Worm (Caenorhabditis elegans) whole organism, young adult: ENCODE results near the gene srh-87.

Source experiments
- B0019.2 ChIP-seq: fragments of 200-800 bp; sonication (Bioruptor generic); conservative IDR thresholded peaks from 2 replicates; pipeline ENCODE4 v1.3.6; 2022; ENCODE audit warnings: missing genetic modification reagents, missing genetic modification characterization, missing compliant biosample characterization
- C17E4.6 ChIP-seq: fragments of 200-800 bp; sonication (Bioruptor generic); IDR thresholded peaks from 2 replicates; pipeline ENCODE4 v1.3.6; 2022; ENCODE audit warnings: missing genetic modification reagents, missing genetic modification characterization, missing compliant biosample characterization
- D2030.7 ChIP-seq: fragments of 200-800 bp; sonication (Bioruptor generic); IDR thresholded peaks from 2 replicates; pipeline ENCODE4 v1.3.6; 2022; ENCODE audit warnings: missing genetic modification reagents, missing genetic modification characterization, missing compliant biosample characterization
- F23B12.7 ChIP-seq: sonication (generic microtip); optimal IDR thresholded peaks from 2 replicates; lab custom pipeline; 2017; ENCODE audit warnings: missing genetic modification characterization, mild to moderate bottlenecking, missing compliant biosample characterization, antibody characterized with exemption, moderate library complexity; ENCODE audit not compliant: insufficient read depth
- F33H1.4 ChIP-seq: fragments of 200-800 bp; sonication (Bioruptor generic); IDR thresholded peaks from 2 replicates; pipeline ENCODE4 v1.3.6; 2022; ENCODE audit warnings: missing genetic modification reagents, missing genetic modification characterization, missing compliant biosample characterization
- F37B4.10 ChIP-seq: fragments of 200-800 bp; sonication (Bioruptor generic); IDR thresholded peaks from 2 replicates; pipeline ENCODE4 v1.3.6; 2022; ENCODE audit warnings: missing genetic modification characterization, missing compliant biosample characterization
- F49E8.2 ChIP-seq: sonication (generic microtip); optimal IDR thresholded peaks from 3 replicates; lab custom pipeline; 2017; ENCODE audit warnings: missing genetic modification characterization, mild to moderate bottlenecking, missing compliant biosample characterization, antibody characterized with exemption, moderate library complexity; ENCODE audit not compliant: insufficient read depth
- F55B11.4 ChIP-seq: sonication (generic microtip); optimal IDR thresholded peaks from 2 replicates; lab custom pipeline; 2016; ENCODE audit warnings: missing compliant biosample characterization, missing genetic modification characterization, borderline replicate concordance; ENCODE audit not compliant: insufficient read depth
- Y56A3A.18 ChIP-seq: fragments of 200-800 bp; sonication (Bioruptor generic); IDR thresholded peaks from 2 replicates; pipeline ENCODE4 v1.3.6; 2022; ENCODE audit warnings: missing genetic modification reagents, missing genetic modification characterization, missing compliant biosample characterization
- Y67H2A.10 ChIP-seq: fragments of 200-800 bp; sonication (Bioruptor generic); conservative IDR thresholded peaks from 2 replicates; pipeline ENCODE4 v1.3.6; 2022; ENCODE audit warnings: missing genetic modification reagents, missing genetic modification characterization, missing compliant biosample characterization
- bed-1 ChIP-seq: fragments of 200-800 bp; sonication (Bioruptor generic); IDR thresholded peaks from 2 replicates; pipeline ENCODE4 v1.3.6; 2022; ENCODE audit warnings: missing genetic modification reagents, missing genetic modification characterization, missing compliant biosample characterization
- ceh-58 ChIP-seq: fragments of 200-800 bp; sonication (Bioruptor generic); IDR thresholded peaks from 2 replicates; pipeline ENCODE4 v1.3.6; 2022; ENCODE audit warnings: missing genetic modification characterization, missing compliant biosample characterization
- ceh-79 ChIP-seq: sonication (generic microtip); optimal IDR thresholded peaks from 2 replicates; lab custom pipeline; 2017; ENCODE audit warnings: mild to moderate bottlenecking, missing genetic modification characterization, missing compliant biosample characterization
- dpl-1 ChIP-seq: fragments of 150-350 bp; optimal IDR thresholded peaks from 2 replicates; lab custom pipeline; 2014; ENCODE audit warnings: missing biosample characterization, missing genetic modification reagents, missing genetic modification characterization
- efl-1 ChIP-seq: fragments of 150-350 bp; optimal IDR thresholded peaks from 2 replicates; lab custom pipeline; 2014; ENCODE audit warnings: missing biosample characterization, missing genetic modification reagents, missing genetic modification characterization
- egrh-3 ChIP-seq: fragments of 200-800 bp; sonication (Bioruptor generic); IDR thresholded peaks from 2 replicates; pipeline ENCODE4 v1.3.6; 2022; ENCODE audit warnings: missing genetic modification reagents, missing genetic modification characterization, missing compliant biosample characterization
- ets-4 ChIP-seq: fragments of 200-800 bp; sonication (Bioruptor generic); optimal IDR thresholded peaks from 2 replicates; lab custom pipeline; 2018; ENCODE audit warnings: mild to moderate bottlenecking, missing genetic modification characterization, missing compliant biosample characterization
- hmg-1.2 ChIP-seq: fragments of 200-800 bp; sonication (Bioruptor generic); IDR thresholded peaks from 2 replicates; pipeline ENCODE4 v1.3.6; 2022; ENCODE audit warnings: missing genetic modification reagents, missing genetic modification characterization, missing compliant biosample characterization
- lin-40 ChIP-seq: sonication (generic microtip); optimal IDR thresholded peaks from 2 replicates; lab custom pipeline; 2016; ENCODE audit warnings: missing genetic modification characterization, mild to moderate bottlenecking, missing compliant biosample characterization, missing genotype, missing genetic modification reagents
- lir-1 ChIP-seq: fragments of 200-800 bp; sonication (Bioruptor generic); conservative IDR thresholded peaks from 2 replicates; pipeline ENCODE4 v1.3.6; 2022; ENCODE audit warnings: missing genetic modification reagents, missing genetic modification characterization, missing compliant biosample characterization
- lsl-1 ChIP-seq: fragments of 200-800 bp; sonication (Bioruptor generic); optimal IDR thresholded peaks from 2 replicates; lab custom pipeline; 2018; ENCODE audit warnings: mild to moderate bottlenecking, missing genetic modification characterization, moderate library complexity, missing compliant biosample characterization
- lsy-27 ChIP-seq: sonication (generic microtip); optimal IDR thresholded peaks from 2 replicates; lab custom pipeline; 2017; ENCODE audit warnings: missing genetic modification characterization, mild to moderate bottlenecking, missing compliant biosample characterization, antibody characterized with exemption, missing genotype, borderline replicate concordance; ENCODE audit not compliant: insufficient read depth
- madf-10 ChIP-seq: sonication (generic microtip); optimal IDR thresholded peaks from 2 replicates; lab custom pipeline; 2016; ENCODE audit warnings: mild to moderate bottlenecking, missing genetic modification characterization, missing compliant biosample characterization
- madf-3 ChIP-seq: fragments of 200-800 bp; sonication (Bioruptor generic); IDR thresholded peaks from 2 replicates; pipeline ENCODE4 v1.3.6; 2022; ENCODE audit warnings: missing genetic modification reagents, missing genetic modification characterization, missing compliant biosample characterization
- madf-6 ChIP-seq: fragments of 200-800 bp; sonication (Bioruptor generic); IDR thresholded peaks from 2 replicates; pipeline ENCODE4 v1.3.6; 2022; ENCODE audit warnings: missing genetic modification reagents, missing genetic modification characterization, missing compliant biosample characterization
- nhr-80 ChIP-seq: sonication (generic microtip); optimal IDR thresholded peaks from 2 replicates; lab custom pipeline; 2016; ENCODE audit warnings: missing genetic modification characterization, missing compliant biosample characterization
- pha-4 ChIP-seq: fragments of 150-350 bp; sonication (generic microtip); optimal IDR thresholded peaks from 2 replicates; lab custom pipeline; 2014; ENCODE audit warnings: missing biosample characterization, missing genetic modification reagents, missing genetic modification characterization
- rpc-1 ChIP-seq, 2 experiments: fragments of 150-350 bp in 1 of 2; sonication (generic microtip) in 1 of 2; optimal IDR thresholded peaks; 2 replicates each; lab custom pipeline; 2014 to 2018; ENCODE audit warnings: missing biosample characterization in 1 of 2, missing genetic modification characterization in 1 of 2, missing genetic modification reagents in 1 of 2, missing genotype in 1 of 2
- unc-62 ChIP-seq: fragments of 150-350 bp; optimal IDR thresholded peaks from 2 replicates; lab custom pipeline; 2014; ENCODE audit warnings: missing biosample characterization, missing genetic modification reagents, missing genetic modification characterization
- zim-3 ChIP-seq: sonication (generic microtip); optimal IDR thresholded peaks from 2 replicates; lab custom pipeline; 2017; ENCODE audit warnings: mild to moderate bottlenecking, missing genetic modification characterization, moderate library complexity, missing compliant biosample characterization
- ztf-25 ChIP-seq: fragments of 200-800 bp; sonication (Bioruptor generic); IDR thresholded peaks from 2 replicates; pipeline ENCODE4 v1.3.6; 2022; ENCODE audit warnings: missing genetic modification reagents, missing genetic modification characterization, missing compliant biosample characterization
- ztf-26 ChIP-seq: sonication (generic microtip); optimal IDR thresholded peaks from 2 replicates; lab custom pipeline; 2017; ENCODE audit warnings: missing genetic modification characterization, missing compliant biosample characterization

srh-87 gene

DNA sequence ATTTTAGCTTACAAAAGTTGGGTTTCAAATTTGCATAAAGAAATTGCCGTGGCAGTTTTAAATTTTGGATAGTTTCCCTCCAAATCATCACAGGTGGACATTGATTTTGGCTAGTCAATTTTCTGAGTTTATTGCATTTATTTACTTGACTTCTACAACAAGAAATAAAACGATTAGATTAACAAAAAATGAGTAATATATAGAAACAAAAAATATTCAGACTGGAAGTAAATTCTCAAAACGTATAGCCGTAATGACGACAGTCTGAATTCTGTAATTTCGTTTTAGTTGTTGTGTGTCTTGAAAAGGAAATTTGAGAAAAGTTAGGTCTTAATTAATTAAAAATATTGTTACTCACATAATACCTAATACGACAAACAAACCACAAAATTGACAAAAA is 7.0 kb downstream of the srh-87 start, which contains the start of gene srw-141:
TSS of gene srw-141 (minus strand) at position 101 of the 400 bp plus-strand sequence.
- TF ChIP-seq egrh-3 (GFP tag; lab: Robert Waterston, UW) = no peak
- no peak for TF ChIP-seq madf-10 (tag; lab: Kevin White, UChicago)
- no peak for TF ChIP-seq hmg-1.2 (GFP tag; lab: Robert Waterston, UW)
- no peak for TF ChIP-seq F33H1.4 (GFP tag; lab: Robert Waterston, UW)
- TF ChIP-seq lsl-1 (GFP tag; lab: Kevin White, UChicago) = no peak
- TF ChIP-seq Y67H2A.10 (GFP tag; lab: Robert Waterston, UW) = no peak
- TF ChIP-seq lir-1 (GFP tag; lab: Robert Waterston, UW) = no peak

ce11 chrV:2934075-2934474 is 11.4 kb downstream of the srh-87 start, which contains the start of gene srh-247:
Gene srh-247, minus strand, starts transcription at chrV:2934175.
- TF ChIP-seq B0019.2 (GFP tag; lab: Robert Waterston, UW) = no peak

ce11 chrV:2931252-2931651 is 14.2 kb downstream of the srh-87 start, which contains the start of gene C31B8.1:
Gene C31B8.1, plus strand, starts transcription at chrV:2931552.
- TF ChIP-seq ceh-79 (tag; lab: Kevin White, UChicago) = no peak

ce11 chrV:2929753-2930152 is 15.7 kb downstream of the srh-87 start, which contains the start of gene C31B8.16:
Gene C31B8.16, plus strand, starts transcription at chrV:2930053.
- TF ChIP-seq ceh-79 (tag; lab: Kevin White, UChicago) = no peak
- TF ChIP-seq F49E8.2 (tag; lab: Kevin White, UChicago) = no peak
- no peak for TF ChIP-seq madf-3 (GFP tag; lab: Robert Waterston, UW)
- no peak for TF ChIP-seq efl-1
- no peak for TF ChIP-seq C17E4.6 (GFP tag; lab: Robert Waterston, UW)
- TF ChIP-seq F37B4.10 (GFP tag; lab: Robert Waterston, UW) = no peak
- TF ChIP-seq ztf-26 (tag; lab: Kevin White, UChicago) = no peak
- TF ChIP-seq D2030.7 (GFP tag; lab: Robert Waterston, UW) = no peak
- TF ChIP-seq lir-1 (GFP tag; lab: Robert Waterston, UW) = no peak
- TF ChIP-seq F55B11.4 (tag; lab: Kevin White, UChicago) = no peak
- TF ChIP-seq rpc-1 (optimal IDR thresholded peaks at IDR 0.05; lab: Kevin White, UChicago) = no peak
- no peak for TF ChIP-seq rpc-1 (tag; optimal IDR thresholded peaks at IDR 0.05; lab: Kevin White, UChicago)
- no peak for TF ChIP-seq zim-3 (tag; lab: Kevin White, UChicago)
- TF ChIP-seq bed-1 (GFP tag; lab: Robert Waterston, UW) = no peak
- no peak for TF ChIP-seq lsy-27 (tag; lab: Kevin White, UChicago)
- TF ChIP-seq madf-6 (GFP tag; lab: Robert Waterston, UW) = no peak
- no peak for TF ChIP-seq nhr-80 (tag; lab: Kevin White, UChicago)

- no peak for TF ChIP-seq F23B12.7 (tag; lab: Kevin White, UChicago)
- TF ChIP-seq dpl-1 (GFP tag; lab: Kevin White, UChicago) = no peak
- no peak for TF ChIP-seq unc-62
- TF ChIP-seq ceh-58 (GFP tag; lab: Robert Waterston, UW) = no peak
- TF ChIP-seq ztf-25 = no peak
- TF ChIP-seq lin-40 (tag; lab: Kevin White, UChicago) = no peak
- TF ChIP-seq pha-4 (tag; lab: Kevin White, UChicago) = no peak
- no peak for TF ChIP-seq Y56A3A.18 (GFP tag; lab: Robert Waterston, UW)
- no peak for TF ChIP-seq ets-4 (GFP tag; lab: Kevin White, UChicago)
- no peak for TF ChIP-seq madf-3 (GFP tag; lab: Robert Waterston, UW)
- TF ChIP-seq bed-1 (GFP tag; lab: Robert Waterston, UW) = no peak
Measured at ce11 chrV:2927553-2927952, 17.9 kb downstream of the srh-87 start, which contains the start of gene C31B8.12. Gene C31B8.12, minus strand, starts transcription at chrV:2927653.
